Fruit fly (Drosophila melanogaster) whole organism, embryonic: ENCODE measurements around the gene CG14851.
A peak's percentile ranks its signal among the peaks of the same experiment; 100 is the strongest.

Experiments used
- Abd-B ChIP-seq: fragments of 200-800 bp; sonication (Bioruptor generic); optimal IDR thresholded peaks from 2 replicates; lab custom pipeline; 2018; ENCODE audit warnings: missing biosample characterization, mild to moderate bottlenecking, missing genetic modification characterization, moderate library complexity
- Atf6 ChIP-seq: fragments of 200-800 bp; sonication (Bioruptor generic); IDR thresholded peaks from 2 replicates; pipeline ENCODE4 v1.3.6; 2022; ENCODE audit warnings: missing biosample characterization, missing genetic modification characterization
- B-H2 ChIP-seq: fragments of 200-800 bp; sonication (Bioruptor generic); optimal IDR thresholded peaks from 2 replicates; lab custom pipeline; 2018; ENCODE audit warnings: missing biosample characterization, mild to moderate bottlenecking, missing genetic modification characterization
- CG10431 ChIP-seq: fragments of 200-800 bp; sonication (Bioruptor generic); optimal IDR thresholded peaks from 3 replicates; lab custom pipeline; 2018; ENCODE audit warnings: missing biosample characterization, mild to moderate bottlenecking, missing genetic modification characterization
- CG11085 ChIP-seq: fragments of 200-800 bp; sonication (Bioruptor generic); IDR thresholded peaks from 2 replicates; pipeline ENCODE4 v1.3.6; 2022; ENCODE audit warnings: missing biosample characterization, missing genetic modification characterization
- CG11247 ChIP-seq: fragments of 200-800 bp; sonication (Bioruptor generic); IDR thresholded peaks from 2 replicates; pipeline ENCODE4 v1.3.6; 2022; ENCODE audit warnings: missing biosample characterization, missing genetic modification characterization
- CG11560 ChIP-seq: fragments of 200-800 bp; sonication (Bioruptor generic); IDR thresholded peaks from 3 replicates; pipeline ENCODE4 v1.3.6; 2022; ENCODE audit warnings: missing biosample characterization, missing genetic modification characterization
- CG11696 ChIP-seq: fragments of 200-800 bp; sonication (Bioruptor generic); IDR thresholded peaks from 2 replicates; pipeline ENCODE4 v1.3.6; 2022; ENCODE audit warnings: missing biosample characterization, missing genetic modification characterization
- CG14860 ChIP-seq: fragments of 200-800 bp; sonication (Bioruptor generic); IDR thresholded peaks from 3 replicates; pipeline ENCODE4 v1.3.6; 2022; ENCODE audit warnings: missing biosample characterization, missing genetic modification characterization; ENCODE audit not compliant: partially characterized antibody
- CG1529 ChIP-seq: fragments of 200-800 bp; sonication (Bioruptor generic); optimal IDR thresholded peaks from 3 replicates; lab custom pipeline; 2018; ENCODE audit warnings: missing biosample characterization, missing genetic modification characterization
- CG15514 ChIP-seq: fragments of 200-800 bp; sonication (Bioruptor generic); optimal IDR thresholded peaks from 3 replicates; lab custom pipeline; 2017; ENCODE audit warnings: missing biosample characterization, missing genetic modification characterization, mild to moderate bottlenecking, moderate library complexity, missing genetic modification reagents
- CG1603 ChIP-seq: fragments of 200-800 bp; sonication (Bioruptor generic); optimal IDR thresholded peaks from 2 replicates; lab custom pipeline; 2019; ENCODE audit warnings: missing biosample characterization, mild to moderate bottlenecking, missing genetic modification characterization, moderate library complexity
- CG17186 ChIP-seq: fragments of 200-800 bp; sonication (Bioruptor generic); optimal IDR thresholded peaks from 3 replicates; lab custom pipeline; 2017; ENCODE audit warnings: missing biosample characterization, missing genetic modification reagents, missing genetic modification characterization
- CG1832 ChIP-seq: fragments of 200-800 bp; sonication (Bioruptor generic); optimal IDR thresholded peaks from 2 replicates; lab custom pipeline; 2017; ENCODE audit warnings: missing biosample characterization, mild to moderate bottlenecking, missing genetic modification characterization, inconsistent platforms
- CG18476 ChIP-seq: fragments of 200-800 bp; sonication (Bioruptor generic); optimal IDR thresholded peaks from 2 replicates; lab custom pipeline; 2016; ENCODE audit warnings: missing biosample characterization, mild to moderate bottlenecking, missing genetic modification characterization
- CG2202 ChIP-seq: fragments of 200-800 bp; sonication (Bioruptor generic); optimal IDR thresholded peaks from 2 replicates; lab custom pipeline; 2018; ENCODE audit warnings: missing biosample characterization, mild to moderate bottlenecking, missing genetic modification characterization
- CG2875 ChIP-seq: fragments of 200-800 bp; sonication (Bioruptor generic); optimal IDR thresholded peaks from 2 replicates; lab custom pipeline; 2017; ENCODE audit warnings: missing biosample characterization, mild to moderate bottlenecking, missing genetic modification characterization, missing genetic modification reagents
- CG3163 ChIP-seq: fragments of 200-800 bp; sonication (Bioruptor generic); optimal IDR thresholded peaks from 3 replicates; lab custom pipeline; 2016; ENCODE audit warnings: missing biosample characterization, missing genetic modification characterization
- CG4730 ChIP-seq: fragments of 200-800 bp; sonication (Bioruptor generic); IDR thresholded peaks from 2 replicates; pipeline ENCODE4 v1.3.6; 2022; ENCODE audit warnings: missing biosample characterization, missing genetic modification characterization
- CG7745 ChIP-seq: fragments of 200-800 bp; sonication (Bioruptor generic); optimal IDR thresholded peaks from 2 replicates; lab custom pipeline; 2018; ENCODE audit warnings: missing biosample characterization, mild to moderate bottlenecking, missing genetic modification characterization, moderate library complexity
- CG7786 ChIP-seq: fragments of 200-800 bp; sonication (Bioruptor generic); optimal IDR thresholded peaks from 2 replicates; lab custom pipeline; 2016; ENCODE audit warnings: missing biosample characterization, missing genetic modification characterization
- CG7839 ChIP-seq: fragments of 200-800 bp; sonication (Bioruptor generic); optimal IDR thresholded peaks from 3 replicates; lab custom pipeline; 2018; ENCODE audit warnings: missing biosample characterization, mild to moderate bottlenecking, missing genetic modification characterization, moderate library complexity
- CG9215 ChIP-seq: fragments of 200-800 bp; sonication (Bioruptor generic); IDR thresholded peaks from 2 replicates; pipeline ENCODE4 v1.3.6; 2022; ENCODE audit warnings: missing biosample characterization, missing genetic modification characterization
- CTCF ChIP-seq: fragments of 200-800 bp; sonication (Bioruptor generic); optimal IDR thresholded peaks from 2 replicates; lab custom pipeline; 2017; ENCODE audit warnings: missing biosample characterization, mild to moderate bottlenecking, missing genetic modification characterization, moderate library complexity
- CoRest ChIP-seq: fragments of 200-800 bp; sonication (Bioruptor generic); optimal IDR thresholded peaks from 3 replicates; lab custom pipeline; 2018; ENCODE audit warnings: missing biosample characterization, mild to moderate bottlenecking, missing genetic modification characterization, moderate library complexity
- CrebB ChIP-seq: fragments of 200-800 bp; sonication (Bioruptor generic); optimal IDR thresholded peaks from 3 replicates; lab custom pipeline; 2018; ENCODE audit warnings: missing biosample characterization, mild to moderate bottlenecking, missing genetic modification characterization
- Fer3 ChIP-seq: fragments of 200-800 bp; sonication (Bioruptor generic); optimal IDR thresholded peaks from 2 replicates; lab custom pipeline; 2018; ENCODE audit warnings: missing biosample characterization, mild to moderate bottlenecking, missing genetic modification characterization, moderate library complexity
- HmgD ChIP-seq: fragments of 200-800 bp; sonication (Bioruptor generic); optimal IDR thresholded peaks from 3 replicates; lab custom pipeline; 2016; ENCODE audit warnings: missing biosample characterization, missing genetic modification characterization
- MTF-1 ChIP-seq: fragments of 200-800 bp; sonication (Bioruptor generic); optimal IDR thresholded peaks from 2 replicates; lab custom pipeline; 2018; ENCODE audit warnings: missing biosample characterization, mild to moderate bottlenecking, missing genetic modification characterization, borderline replicate concordance
- Scr ChIP-seq: fragments of 200-800 bp; sonication (Bioruptor generic); IDR thresholded peaks from 2 replicates; pipeline ENCODE4 v1.3.6; 2022; ENCODE audit warnings: missing biosample characterization, missing genetic modification characterization; ENCODE audit not compliant: partially characterized antibody
- Side ChIP-seq: fragments of 200-800 bp; sonication (Bioruptor generic); optimal IDR thresholded peaks from 2 replicates; lab custom pipeline; 2016; ENCODE audit warnings: missing biosample characterization, missing genetic modification characterization
- Ssrp ChIP-seq: fragments of 200-800 bp; sonication (Bioruptor generic); optimal IDR thresholded peaks from 2 replicates; lab custom pipeline; 2018; ENCODE audit warnings: missing biosample characterization, mild to moderate bottlenecking, missing genetic modification characterization, moderate library complexity
- bab2 ChIP-seq: fragments of 200-800 bp; sonication (Bioruptor generic); optimal IDR thresholded peaks from 2 replicates; lab custom pipeline; 2016; ENCODE audit warnings: missing biosample characterization, missing genetic modification characterization
- bsh ChIP-seq, 2 experiments: fragments of 200-800 bp; sonication (Bioruptor generic); optimal IDR thresholded peaks; 2 replicates each; lab custom pipeline; 2017 to 2018; ENCODE audit warnings: mild to moderate bottlenecking in 2 of 2, missing biosample characterization in 2 of 2, missing genetic modification characterization in 2 of 2, moderate library complexity in 1 of 2
- corto ChIP-seq: fragments of 200-800 bp; sonication (Bioruptor generic); optimal IDR thresholded peaks from 2 replicates; lab custom pipeline; 2016; ENCODE audit warnings: missing biosample characterization, mild to moderate bottlenecking, missing genetic modification characterization, moderate library complexity
- dmrt99B ChIP-seq: fragments of 200-800 bp; sonication (Bioruptor generic); optimal IDR thresholded peaks from 2 replicates; lab custom pipeline; 2018; ENCODE audit warnings: missing biosample characterization, mild to moderate bottlenecking, missing genetic modification characterization, moderate library complexity
- fd96Cb ChIP-seq: fragments of 200-800 bp; sonication (Bioruptor generic); optimal IDR thresholded peaks from 2 replicates; lab custom pipeline; 2018; ENCODE audit warnings: missing biosample characterization, mild to moderate bottlenecking, missing genetic modification characterization, moderate library complexity
- her ChIP-seq: fragments of 200-800 bp; sonication (Bioruptor generic); optimal IDR thresholded peaks from 2 replicates; lab custom pipeline; 2016; ENCODE audit warnings: missing biosample characterization, missing genetic modification characterization
- hth ChIP-seq: fragments of >200 bp; optimal IDR thresholded peaks from 2 replicates; lab custom pipeline; 2017; ENCODE audit warnings: inconsistent platforms
- jigr1 ChIP-seq: fragments of 200-800 bp; sonication (Bioruptor generic); IDR thresholded peaks from 3 replicates; pipeline ENCODE4 v1.3.6; 2022; ENCODE audit warnings: missing biosample characterization, missing genetic modification characterization
- kah ChIP-seq: fragments of 200-800 bp; sonication (Bioruptor generic); optimal IDR thresholded peaks from 2 replicates; lab custom pipeline; 2018; ENCODE audit warnings: missing biosample characterization, mild to moderate bottlenecking, missing genetic modification characterization
- knrl ChIP-seq: fragments of 200-800 bp; sonication (Bioruptor generic); IDR thresholded peaks from 3 replicates; pipeline ENCODE4 v1.3.6; 2022; ENCODE audit warnings: missing biosample characterization, missing genetic modification characterization; ENCODE audit not compliant: partially characterized antibody
- lilli ChIP-seq: fragments of 200-800 bp; sonication (Bioruptor generic); optimal IDR thresholded peaks from 3 replicates; lab custom pipeline; 2016; ENCODE audit warnings: missing biosample characterization, missing genetic modification characterization
- lola ChIP-seq, 3 experiments: fragments of >200 bp in 2 of 3; fragments of 200-800 bp in 1 of 3; sonication (Bioruptor generic) in 1 of 3; optimal IDR thresholded peaks; 2 replicates each; lab custom pipeline; 2017 to 2019; ENCODE audit warnings: missing biosample characterization in 3 of 3, missing genetic modification characterization in 3 of 3, mild to moderate bottlenecking in 1 of 3, moderate library complexity in 1 of 3
- maf-S ChIP-seq: fragments of 200-800 bp; sonication (Bioruptor generic); optimal IDR thresholded peaks from 2 replicates; lab custom pipeline; 2016; ENCODE audit warnings: missing biosample characterization, missing genetic modification characterization
- otp ChIP-seq: fragments of 200-800 bp; sonication (Bioruptor generic); IDR thresholded peaks from 3 replicates; pipeline ENCODE4, ENCODE4 v1.3.6; 2022; ENCODE audit warnings: missing biosample characterization, missing genetic modification characterization
- phol ChIP-seq: fragments of 200-800 bp; sonication (Bioruptor generic); optimal IDR thresholded peaks from 3 replicates; lab custom pipeline; 2018; ENCODE audit warnings: missing biosample characterization, mild to moderate bottlenecking, missing genetic modification characterization, moderate library complexity
- sim ChIP-seq: fragments of 200-800 bp; sonication (Bioruptor generic); IDR thresholded peaks from 2 replicates; pipeline ENCODE4 v1.3.6; 2022; ENCODE audit warnings: missing biosample characterization, missing genetic modification characterization
- stwl ChIP-seq: fragments of 200-800 bp; sonication (Bioruptor generic); optimal IDR thresholded peaks from 3 replicates; lab custom pipeline; 2018; ENCODE audit warnings: missing biosample characterization, mild to moderate bottlenecking, missing genetic modification characterization, moderate library complexity
- vfl ChIP-seq: fragments of 200-800 bp; sonication (Bioruptor generic); optimal IDR thresholded peaks from 2 replicates; lab custom pipeline; 2016; ENCODE audit warnings: missing biosample characterization, missing genetic modification characterization
- wor ChIP-seq: fragments of 200-800 bp; sonication (Bioruptor generic); IDR thresholded peaks from 2 replicates; pipeline ENCODE4 v1.3.6; 2022; ENCODE audit warnings: missing biosample characterization, missing genetic modification characterization

CG14851 gene

dm6 chr3R:14575718-14576187, 13.6 kb downstream of the CG14851 start, which contains the start of gene CG7987 (continued):
- no peak for TF ChIP-seq MTF-1 (GFP tag; lab: Kevin White, UChicago)
- no peak for TF ChIP-seq CG2202 (tag; lab: Kevin White, UChicago)
- TF ChIP-seq fd96Cb (tag; lab: Kevin White, UChicago): no peak
- peak; percentile 88 for TF ChIP-seq stwl
- TF ChIP-seq corto (GFP tag; lab: Kevin White, UChicago): no peak
- no peak for TF ChIP-seq Ssrp (tag; lab: Kevin White, UChicago)
- TF ChIP-seq CoRest (tag; lab: Kevin White, UChicago): peak; percentile 37
- no peak for TF ChIP-seq sim (GFP tag; lab: Robert Waterston, UW)
- no peak for TF ChIP-seq CG11247 (GFP tag; lab: Robert Waterston, UW)
- TF ChIP-seq wor (GFP tag; lab: Robert Waterston, UW): no peak
- TF ChIP-seq CG3163: peak; percentile 36
- no peak for TF ChIP-seq CG7839 (tag; lab: Kevin White, UChicago)
- no peak for TF ChIP-seq CG18476
- no peak for TF ChIP-seq CG11560 (tag; lab: Robert Waterston, UW)
- TF ChIP-seq CG1529 (GFP tag; lab: Kevin White, UChicago): no peak
- TF ChIP-seq her: peak; percentile 3
- TF ChIP-seq CG7745 (tag; lab: Kevin White, UChicago): no peak
- no peak for TF ChIP-seq CG10431 (GFP tag; lab: Kevin White, UChicago)
- no peak for TF ChIP-seq CG2875
- TF ChIP-seq B-H2 (GFP tag; lab: Kevin White, UChicago): peak; percentile 36
- TF ChIP-seq CG4730 (GFP tag; lab: Robert Waterston, UW): no peak
- TF ChIP-seq bab2 (GFP tag; lab: Kevin White, UChicago): no peak
- no peak for TF ChIP-seq vfl (GFP tag; lab: Kevin White, UChicago)
- no peak for TF ChIP-seq CG1832 (GFP tag; lab: Kevin White, UChicago)
- peak; percentile 75 for TF ChIP-seq CG17186 (GFP tag; lab: Kevin White, UChicago)
- no peak for TF ChIP-seq HmgD (GFP tag; lab: Kevin White, UChicago)
- peak; percentile 18 for TF ChIP-seq phol
- peak; percentile 74 for TF ChIP-seq CG1603 (tag; lab: Kevin White, UChicago)
- peak; percentile 22 for TF ChIP-seq Abd-B
- peak; percentile 6; the same call in 1 of the 3 replicates for TF ChIP-seq knrl (GFP tag; lab: Robert Waterston, UW)
- TF ChIP-seq dmrt99B (tag; lab: Kevin White, UChicago): no peak
- TF ChIP-seq bsh (GFP tag; optimal IDR thresholded peaks at IDR 0.05; lab: Kevin White, UChicago): no peak
- TF ChIP-seq otp (GFP tag; lab: Robert Waterston, UW): no peak
- no peak; the same call in 2 of the 3 replicates for TF ChIP-seq CG14860 (GFP tag; lab: Robert Waterston, UW)
- no peak for TF ChIP-seq jigr1 (GFP tag; lab: Robert Waterston, UW)
- no peak for TF ChIP-seq lola (GFP tag; optimal IDR thresholded peaks at IDR 0.05; lab: Kevin White, UChicago)
- TF ChIP-seq CG11696: no peak
- no peak for TF ChIP-seq Fer3 (tag; lab: Kevin White, UChicago)
- no peak for TF ChIP-seq maf-S (GFP tag; lab: Kevin White, UChicago)
- TF ChIP-seq CTCF (GFP tag; lab: Kevin White, UChicago): peak; percentile 68
- no peak for TF ChIP-seq Atf6 (GFP tag; lab: Robert Waterston, UW)
- TF ChIP-seq CrebB (tag; lab: Kevin White, UChicago): no peak
- peak; percentile 12 for TF ChIP-seq CG7786 (GFP tag; lab: Kevin White, UChicago)
- TF ChIP-seq lilli (GFP tag; lab: Kevin White, UChicago): peak; percentile 21
- TF ChIP-seq CG15514 (GFP tag; lab: Kevin White, UChicago): peak; percentile 27
- TF ChIP-seq Scr (GFP tag; lab: Robert Waterston, UW): no peak
- TF ChIP-seq kah (GFP tag; lab: Kevin White, UChicago): peak; percentile 78
- no peak for TF ChIP-seq Side (GFP tag; lab: Kevin White, UChicago)
- TF ChIP-seq CG9215: no peak
- no peak for TF ChIP-seq hth
- no peak for TF ChIP-seq CG11085 (GFP tag; lab: Robert Waterston, UW)
